Worm (Caenorhabditis elegans): ENCODE results near the gene C28H8.5.

The C28H8.5 gene

ce11 chrIII:5932853-5933252 is 48.7 kb downstream of the C28H8.5 start, which contains the start of gene zmp-1:
Gene zmp-1 (minus strand): TSS chrIII:5932953.
- TF ChIP-seq dao-5 (tag; optimal IDR thresholded peaks at IDR 0.05) (no peak), him-1 (tag; optimal IDR thresholded peaks at IDR 0.05) (no peak), W03F9.2 (tag; optimal IDR thresholded peaks at IDR 0.05) (no peak)

DNA sequence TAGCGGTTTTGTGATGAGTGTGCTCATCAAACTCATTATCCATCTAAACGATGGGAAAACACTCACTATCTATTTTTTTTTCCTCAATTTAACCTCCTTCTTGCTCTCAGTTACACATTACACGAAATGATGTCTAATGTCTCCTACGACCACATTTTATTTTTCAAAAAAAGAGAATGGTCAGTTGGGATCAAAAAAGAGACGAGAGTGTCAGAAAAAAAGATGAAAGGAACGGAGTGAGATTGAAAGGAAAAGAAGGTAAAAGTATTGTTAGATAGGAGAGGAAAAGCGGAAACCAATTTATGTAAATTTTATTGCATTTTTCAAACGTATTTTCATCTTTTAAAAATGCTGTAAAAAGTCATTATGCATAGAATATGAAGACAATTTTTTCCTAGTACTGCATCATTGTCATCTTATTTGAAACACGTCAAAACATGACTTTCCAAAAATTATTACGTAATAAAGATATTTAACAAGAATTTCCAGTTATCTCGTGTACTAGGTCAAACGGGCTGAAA is 50.1 kb downstream of the C28H8.5 start:
- TF ChIP-seq him-1 (tag; optimal IDR thresholded peaks at IDR 0.05) (no peak), W03F9.2 (tag; optimal IDR thresholded peaks at IDR 0.05) (no peak), dao-5 (tag; optimal IDR thresholded peaks at IDR 0.05) (no peak)
